Fruit fly (Drosophila melanogaster) whole organism, pupa: ENCODE results near the gene Vm26Ac.
A peak's percentile ranks its signal among the peaks of the same experiment; 100 is the strongest.

Experiments used
- CG10348 ChIP-seq: fragments of 200-800 bp; sonication (Bioruptor generic); IDR thresholded peaks from 2 replicates; pipeline ENCODE4 v1.3.6; 2022; ENCODE audit warnings: missing biosample characterization, missing genetic modification characterization
- CG12605 ChIP-seq: fragments of 200-800 bp; sonication (Bioruptor generic); IDR thresholded peaks from 2 replicates; pipeline ENCODE4 v1.3.6; 2022; ENCODE audit warnings: missing biosample characterization, missing genetic modification characterization
- CG13204 ChIP-seq: fragments of 200-800 bp; sonication (Bioruptor generic); optimal IDR thresholded peaks from 2 replicates; lab custom pipeline; 2018; ENCODE audit warnings: missing biosample characterization, mild to moderate bottlenecking, missing genetic modification characterization, moderate library complexity
- CG14655 ChIP-seq: fragments of 200-800 bp; sonication (Bioruptor generic); optimal IDR thresholded peaks from 3 replicates; lab custom pipeline; 2017; ENCODE audit warnings: mild to moderate bottlenecking, missing biosample characterization, missing genetic modification reagents, missing genetic modification characterization
- CG15710 ChIP-seq: fragments of 200-800 bp; sonication (Bioruptor generic); optimal IDR thresholded peaks from 2 replicates; lab custom pipeline; 2018; ENCODE audit warnings: missing biosample characterization, mild to moderate bottlenecking, missing genetic modification characterization, moderate library complexity
- CG17806 ChIP-seq: fragments of 200-800 bp; sonication (Bioruptor generic); optimal IDR thresholded peaks from 2 replicates; lab custom pipeline; 2018; ENCODE audit warnings: missing biosample characterization, mild to moderate bottlenecking, missing genetic modification characterization, moderate library complexity
- CG32121 ChIP-seq: fragments of 200-800 bp; sonication (Bioruptor generic); IDR thresholded peaks from 2 replicates; pipeline ENCODE4 v1.3.6; 2022; ENCODE audit warnings: missing biosample characterization, missing genetic modification characterization
- CG34367 ChIP-seq: fragments of 200-800 bp; sonication (Bioruptor generic); optimal IDR thresholded peaks from 2 replicates; lab custom pipeline; 2018; ENCODE audit warnings: missing biosample characterization, mild to moderate bottlenecking, missing genetic modification characterization
- CG4496 ChIP-seq: fragments of 200-800 bp; sonication (Bioruptor generic); IDR thresholded peaks from 3 replicates; pipeline ENCODE4 v1.3.6; 2022; ENCODE audit warnings: missing biosample characterization, missing genetic modification characterization
- CG8159 ChIP-seq: fragments of 200-800 bp; sonication (Bioruptor generic); optimal IDR thresholded peaks from 3 replicates; lab custom pipeline; 2018; ENCODE audit warnings: missing biosample characterization, mild to moderate bottlenecking, missing genetic modification characterization, moderate library complexity
- CG8301 ChIP-seq: fragments of 200-800 bp; sonication (Bioruptor generic); optimal IDR thresholded peaks from 2 replicates; lab custom pipeline; 2018; ENCODE audit warnings: missing biosample characterization, mild to moderate bottlenecking, missing genetic modification characterization
- CG9948 ChIP-seq: fragments of 200-800 bp; sonication (Bioruptor generic); optimal IDR thresholded peaks from 2 replicates; lab custom pipeline; 2018; ENCODE audit warnings: missing biosample characterization, mild to moderate bottlenecking, missing genetic modification characterization, moderate library complexity
- D1 ChIP-seq: fragments of 200-800 bp; sonication (Bioruptor generic); optimal IDR thresholded peaks from 2 replicates; lab custom pipeline; 2018; ENCODE audit warnings: missing biosample characterization, mild to moderate bottlenecking, missing genetic modification characterization, moderate library complexity
- EcR ChIP-seq: fragments of 200-800 bp; sonication (Bioruptor generic); optimal IDR thresholded peaks from 3 replicates; lab custom pipeline; 2019; ENCODE audit warnings: missing biosample characterization, missing genetic modification characterization, mild to moderate bottlenecking, moderate library complexity, missing genetic modification reagents
- Ets98B ChIP-seq: fragments of 200-800 bp; sonication (Bioruptor generic); IDR thresholded peaks from 2 replicates; pipeline ENCODE4 v1.3.6; 2022; ENCODE audit warnings: missing biosample characterization, missing genetic modification characterization
- Pif1A ChIP-seq: fragments of 200-800 bp; sonication (Bioruptor generic); optimal IDR thresholded peaks from 3 replicates; lab custom pipeline; 2016; ENCODE audit warnings: missing biosample characterization, missing genetic modification characterization
- Pif1B ChIP-seq: fragments of 200-800 bp; sonication (Bioruptor generic); optimal IDR thresholded peaks from 3 replicates; lab custom pipeline; 2016; ENCODE audit warnings: missing biosample characterization, missing genetic modification characterization
- Snoo ChIP-seq: fragments of 200-800 bp; sonication (Bioruptor generic); optimal IDR thresholded peaks from 3 replicates; lab custom pipeline; 2017; ENCODE audit warnings: missing biosample characterization, mild to moderate bottlenecking, missing genetic modification characterization, inconsistent platforms
- fd96Ca ChIP-seq: fragments of 200-800 bp; sonication (Bioruptor generic); IDR thresholded peaks from 3 replicates; pipeline ENCODE4 v1.3.6; 2022; ENCODE audit warnings: missing biosample characterization, missing genetic modification characterization
- gl ChIP-seq: fragments of 200-800 bp; sonication (Bioruptor generic); optimal IDR thresholded peaks from 2 replicates; lab custom pipeline; 2018; ENCODE audit warnings: missing biosample characterization, mild to moderate bottlenecking, missing genetic modification characterization
- rn ChIP-seq: fragments of 200-800 bp; sonication (Bioruptor generic); IDR thresholded peaks from 2 replicates; pipeline ENCODE4 v1.3.6; 2022; ENCODE audit warnings: missing biosample characterization, missing genetic modification characterization

The Vm26Ac gene

DNA sequence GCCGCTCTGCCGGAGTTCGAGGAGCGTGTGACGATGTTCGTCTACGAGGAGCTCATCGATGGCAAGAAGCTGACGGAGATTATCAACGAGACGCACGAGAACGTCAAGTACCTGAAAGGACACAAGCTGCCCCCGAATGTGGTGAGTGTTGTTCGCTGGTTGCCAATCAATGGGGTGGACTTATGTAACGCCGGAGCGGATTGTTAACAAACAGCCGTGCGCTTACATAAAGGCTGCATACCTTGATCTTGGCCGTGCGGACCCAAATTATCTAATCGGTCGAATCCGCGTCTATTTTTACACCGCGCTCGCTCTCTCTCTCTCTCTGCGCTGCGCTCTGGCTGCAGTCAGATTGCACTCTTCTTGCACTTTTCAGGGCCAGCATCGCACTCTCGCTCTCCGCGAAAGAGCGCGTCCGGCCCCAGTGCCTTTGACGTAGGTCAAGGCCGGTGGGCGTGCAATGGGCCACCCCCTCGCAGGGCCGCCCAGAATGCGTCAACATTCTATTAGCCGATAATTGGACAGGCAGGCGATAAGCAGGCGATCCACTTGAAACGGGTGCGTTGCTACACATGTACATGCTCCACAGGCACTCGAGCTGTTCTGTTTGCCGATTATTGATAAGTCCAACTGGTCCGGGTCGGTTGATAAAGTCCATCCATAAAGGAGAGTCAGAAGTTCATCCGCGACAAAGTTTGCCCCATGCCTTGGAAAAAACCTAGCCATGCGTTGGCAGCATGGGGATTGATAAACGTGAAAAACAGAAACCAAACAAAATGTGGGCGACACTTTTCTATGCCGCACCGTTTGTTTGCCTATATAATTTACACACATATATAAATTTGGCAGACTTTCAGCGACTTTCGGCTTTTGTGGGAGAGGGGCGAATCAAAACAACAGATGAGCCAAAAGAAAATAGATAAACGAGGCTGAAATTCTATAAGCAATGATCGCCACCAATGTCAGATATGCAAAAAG lies 13.8 kb downstream of the Vm26Ac start:
- TF ChIP-seq Pif1A (GFP tag; lab: Kevin White, UChicago) = no peak
- peak; percentile 15; the same call in 1 of the 2 replicates for TF ChIP-seq Ets98B
- TF ChIP-seq CG12605 (GFP tag; lab: Robert Waterston, UW) = peak; percentile 65; the same call in 1 of the 2 replicates
- peak; percentile 89 for TF ChIP-seq EcR (GFP tag; lab: Kevin White, UChicago)

DNA sequence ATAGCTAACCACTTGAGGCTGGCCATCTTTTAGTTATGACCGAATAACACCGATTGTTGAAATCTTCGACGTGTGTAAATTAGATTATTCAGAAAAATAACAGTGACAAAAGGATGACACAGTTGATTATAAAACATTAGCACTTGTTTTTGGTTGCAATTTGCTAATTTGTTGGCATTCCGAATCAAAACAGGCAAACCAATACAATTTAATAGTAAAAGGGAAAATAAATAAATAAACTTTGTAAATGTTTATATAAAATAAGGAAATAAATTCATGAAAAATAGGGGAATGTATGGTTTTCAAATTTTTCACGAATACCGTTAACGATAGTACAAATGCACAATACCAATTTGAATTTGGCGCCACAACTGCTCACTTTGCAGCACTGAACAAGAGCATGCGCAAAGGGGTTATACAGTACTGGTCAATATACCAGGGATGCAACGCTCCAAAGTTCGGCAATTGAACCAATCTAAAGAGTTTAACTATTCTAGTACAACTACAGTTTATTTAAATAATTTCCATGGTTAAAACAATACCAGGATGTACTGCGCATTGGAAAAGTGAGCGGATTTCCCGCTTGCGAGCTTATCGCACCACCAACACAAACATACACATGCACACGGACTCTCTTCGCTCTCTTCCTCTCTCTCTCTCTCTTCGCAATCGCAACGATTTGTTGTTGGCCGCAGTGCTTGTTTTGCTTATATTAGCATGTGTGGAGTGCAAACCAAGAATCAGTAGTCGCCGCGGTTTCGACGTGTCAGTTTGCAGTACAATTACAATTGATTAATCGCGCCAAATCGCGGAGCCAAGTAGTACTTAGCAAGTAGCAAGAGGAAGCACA lies 15.0 kb downstream of the Vm26Ac start, which contains the start of the genes Sfp26Ad and Gpdh1:
Gene Sfp26Ad (minus strand): TSS at position 76 of the 850 bp plus-strand sequence.
Gene Gpdh1 (plus strand): TSS at position 415 of the 850 bp plus-strand sequence.
- TF ChIP-seq CG15710 (tag; lab: Kevin White, UChicago) (peak; percentile 63), CG17806 (tag; lab: Kevin White, UChicago) (peak; percentile 35), Snoo (peak; percentile 66), gl (peak; percentile 36), Pif1B (GFP tag; lab: Kevin White, UChicago) (peak; percentile 70), CG32121 (peak; percentile 61), rn (GFP tag; lab: Robert Waterston, UW) (0 out of 2 replicates have a peak, but pooled peaks have one; percentile 4), Ets98B (peak; percentile 63), CG34367 (tag; lab: Kevin White, UChicago) (peak; percentile 12), D1 (no peak), CG4496 (GFP tag; lab: Robert Waterston, UW) (peak; percentile 78; the same call in 1 of the 3 replicates), CG12605 (GFP tag; lab: Robert Waterston, UW) (peak; percentile 44), CG13204 (peak; percentile 48), CG14655 (GFP tag; lab: Kevin White, UChicago) (no peak), CG9948 (no peak), CG8159 (tag; lab: Kevin White, UChicago) (peak; percentile 39), fd96Ca (GFP tag; lab: Robert Waterston, UW) (peak; percentile 71), Pif1A (GFP tag; lab: Kevin White, UChicago) (peak; percentile 70), CG8301 (tag; lab: Kevin White, UChicago) (peak; percentile 35), EcR (GFP tag; lab: Kevin White, UChicago) (peak; percentile 71), CG10348 (GFP tag; lab: Robert Waterston, UW) (no peak)

DNA sequence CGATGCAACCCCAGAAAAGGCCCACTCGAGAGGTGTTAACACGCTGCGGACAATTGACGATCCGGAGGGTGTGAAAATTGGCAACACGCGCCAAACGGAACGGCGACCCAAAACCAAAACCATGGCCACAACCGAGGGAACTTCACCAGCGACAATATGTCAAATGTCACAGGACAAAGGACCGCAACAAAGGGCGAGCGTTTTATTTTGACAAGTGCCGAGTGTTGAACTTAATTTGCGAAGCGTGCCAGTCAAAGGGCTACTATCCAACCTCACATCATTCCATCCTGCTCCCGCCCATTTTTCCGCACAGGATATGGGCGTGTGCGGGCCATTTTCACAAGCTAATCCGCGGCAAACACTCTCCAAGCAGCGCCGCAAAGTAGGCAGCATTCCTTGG lies 31.1 kb downstream of the Vm26Ac start:
- TF ChIP-seq CG8159 (tag; lab: Kevin White, UChicago) (no peak), CG9948 (no peak), CG15710 (tag; lab: Kevin White, UChicago) (no peak), CG12605 (GFP tag; lab: Robert Waterston, UW) (no peak), rn (GFP tag; lab: Robert Waterston, UW) (no peak), CG14655 (GFP tag; lab: Kevin White, UChicago) (no peak), Pif1A (GFP tag; lab: Kevin White, UChicago) (no peak), CG13204 (no peak), Ets98B (no peak), gl (no peak), CG10348 (GFP tag; lab: Robert Waterston, UW) (no peak), EcR (GFP tag; lab: Kevin White, UChicago) (no peak), CG17806 (tag; lab: Kevin White, UChicago) (no peak), CG4496 (GFP tag; lab: Robert Waterston, UW) (no peak), D1 (no peak), CG34367 (tag; lab: Kevin White, UChicago) (no peak), Snoo (no peak), Pif1B (GFP tag; lab: Kevin White, UChicago) (no peak), CG32121 (no peak), CG8301 (tag; lab: Kevin White, UChicago) (no peak)

DNA sequence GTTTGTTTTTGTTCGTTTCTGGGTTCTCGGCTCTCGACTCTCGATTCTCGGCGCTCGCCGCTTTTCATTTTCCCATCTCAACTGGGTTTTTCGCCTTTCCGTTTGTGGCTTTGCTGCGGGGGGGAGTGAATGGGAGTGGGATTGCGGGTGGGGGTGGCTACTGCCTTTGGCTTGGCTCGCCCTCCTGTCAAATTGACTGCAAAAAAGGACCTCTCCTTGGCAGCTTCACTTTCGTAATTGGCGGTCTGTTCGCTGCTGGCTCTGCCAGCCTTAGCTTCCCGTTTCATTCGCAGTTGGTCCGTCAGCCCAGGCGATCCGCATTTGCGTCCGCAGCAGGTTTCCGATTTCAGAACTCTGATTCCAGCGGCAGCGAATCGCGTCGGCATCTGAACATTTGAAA lies 32.8 kb downstream of the Vm26Ac start, which contains the start of gene dsf:
Gene dsf (plus strand): TSS at position 301 of the 400 bp plus-strand sequence.
- TF ChIP-seq CG9948 = no peak
- no peak for TF ChIP-seq CG34367 (tag; lab: Kevin White, UChicago)
- no peak for TF ChIP-seq CG32121
- no peak for TF ChIP-seq Snoo
- no peak for TF ChIP-seq CG14655 (GFP tag; lab: Kevin White, UChicago)
- no peak for TF ChIP-seq CG10348 (GFP tag; lab: Robert Waterston, UW)
- no peak for TF ChIP-seq Ets98B
- no peak for TF ChIP-seq fd96Ca (GFP tag; lab: Robert Waterston, UW)
- TF ChIP-seq CG12605 (GFP tag; lab: Robert Waterston, UW) = no peak
- no peak for TF ChIP-seq EcR (GFP tag; lab: Kevin White, UChicago)
- no peak for TF ChIP-seq CG13204
- no peak for TF ChIP-seq CG8301 (tag; lab: Kevin White, UChicago)
- no peak for TF ChIP-seq CG17806 (tag; lab: Kevin White, UChicago)
- no peak for TF ChIP-seq rn (GFP tag; lab: Robert Waterston, UW)
- no peak for TF ChIP-seq D1
- TF ChIP-seq CG8159 (tag; lab: Kevin White, UChicago) = no peak
- no peak for TF ChIP-seq Pif1A (GFP tag; lab: Kevin White, UChicago)
- TF ChIP-seq Pif1B (GFP tag; lab: Kevin White, UChicago) = no peak
